Fruit fly (Drosophila melanogaster) whole organism, embryonic: ENCODE data around the gene CG43367.

ENCODE experiments used
- CG1024 ChIP-seq: fragments of 200-800 bp; sonication (Bioruptor generic); IDR thresholded peaks from 2 replicates; pipeline ENCODE4 v1.3.6; 2022; ENCODE audit warnings: missing biosample characterization, missing genetic modification characterization
- CG10267 ChIP-seq: fragments of 200-800 bp; sonication (Bioruptor generic); optimal IDR thresholded peaks from 2 replicates; lab custom pipeline; 2018; ENCODE audit warnings: missing biosample characterization, mild to moderate bottlenecking, missing genetic modification characterization, moderate library complexity
- CG10274 ChIP-seq: fragments of 200-800 bp; sonication (Bioruptor generic); optimal IDR thresholded peaks from 3 replicates; lab custom pipeline; 2017; ENCODE audit warnings: missing biosample characterization, mild to moderate bottlenecking, missing genetic modification characterization
- CG11085 ChIP-seq: fragments of 200-800 bp; sonication (Bioruptor generic); IDR thresholded peaks from 2 replicates; pipeline ENCODE4 v1.3.6; 2022; ENCODE audit warnings: missing biosample characterization, missing genetic modification characterization
- CG11504 ChIP-seq: fragments of 200-800 bp; sonication (Bioruptor generic); optimal IDR thresholded peaks from 3 replicates; lab custom pipeline; 2019; ENCODE audit warnings: missing biosample characterization, mild to moderate bottlenecking, missing genetic modification characterization, moderate library complexity
- CG12155 ChIP-seq: fragments of 200-800 bp; sonication (Bioruptor generic); optimal IDR thresholded peaks from 3 replicates; lab custom pipeline; 2016; ENCODE audit warnings: missing biosample characterization, missing genetic modification characterization
- CG13296 ChIP-seq: fragments of 200-800 bp; sonication (Bioruptor generic); optimal IDR thresholded peaks from 3 replicates; lab custom pipeline; 2018; ENCODE audit warnings: missing biosample characterization, mild to moderate bottlenecking, missing genetic modification characterization
- CG14710 ChIP-seq: fragments of 200-800 bp; sonication (Bioruptor generic); optimal IDR thresholded peaks from 3 replicates; lab custom pipeline; 2019; ENCODE audit warnings: missing biosample characterization, mild to moderate bottlenecking, missing genetic modification characterization, moderate library complexity
- CG15514 ChIP-seq: fragments of 200-800 bp; sonication (Bioruptor generic); optimal IDR thresholded peaks from 3 replicates; lab custom pipeline; 2017; ENCODE audit warnings: missing biosample characterization, missing genetic modification characterization, mild to moderate bottlenecking, moderate library complexity, missing genetic modification reagents
- CG1647 ChIP-seq: fragments of 200-800 bp; sonication (Bioruptor generic); optimal IDR thresholded peaks from 3 replicates; lab custom pipeline; 2016; ENCODE audit warnings: missing biosample characterization, missing genetic modification characterization
- CG17361 ChIP-seq: fragments of 200-800 bp; sonication (Bioruptor generic); IDR thresholded peaks from 3 replicates; pipeline ENCODE4 v1.3.6; 2022; ENCODE audit warnings: missing biosample characterization, missing genetic modification characterization
- CG18262 ChIP-seq: fragments of 200-800 bp; optimal IDR thresholded peaks from 3 replicates; lab custom pipeline; 2019; ENCODE audit warnings: missing biosample characterization, mild to moderate bottlenecking, missing genetic modification characterization, moderate library complexity
- CG18599 ChIP-seq: fragments of 200-800 bp; sonication (Bioruptor generic); optimal IDR thresholded peaks from 3 replicates; lab custom pipeline; 2017; ENCODE audit warnings: missing biosample characterization, missing genetic modification characterization, mild to moderate bottlenecking, moderate library complexity, missing genetic modification reagents
- CG2202 ChIP-seq: fragments of 200-800 bp; sonication (Bioruptor generic); optimal IDR thresholded peaks from 2 replicates; lab custom pipeline; 2018; ENCODE audit warnings: missing biosample characterization, mild to moderate bottlenecking, missing genetic modification characterization
- CG33213 ChIP-seq: fragments of 200-800 bp; sonication (Bioruptor generic); optimal IDR thresholded peaks from 3 replicates; lab custom pipeline; 2016; ENCODE audit warnings: missing biosample characterization, missing genetic modification characterization
- CG3726 ChIP-seq: fragments of 200-800 bp; sonication (Bioruptor generic); IDR thresholded peaks from 3 replicates; pipeline ENCODE4, ENCODE4 v1.3.6; 2022; ENCODE audit warnings: missing biosample characterization, missing genetic modification characterization
- CG3838 ChIP-seq: fragments of 200-800 bp; sonication (Bioruptor generic); optimal IDR thresholded peaks from 3 replicates; lab custom pipeline; 2016; ENCODE audit warnings: missing biosample characterization, missing genetic modification characterization
- CG4282 ChIP-seq: fragments of 200-800 bp; sonication (Bioruptor generic); optimal IDR thresholded peaks from 2 replicates; lab custom pipeline; 2016; ENCODE audit warnings: missing biosample characterization, missing genetic modification characterization
- CG4424 ChIP-seq: fragments of 200-800 bp; sonication (Bioruptor generic); optimal IDR thresholded peaks from 3 replicates; lab custom pipeline; 2016; ENCODE audit warnings: missing biosample characterization, missing genetic modification characterization
- CG6654 ChIP-seq: fragments of 200-800 bp; sonication (Bioruptor generic); optimal IDR thresholded peaks from 2 replicates; lab custom pipeline; 2017; ENCODE audit warnings: missing biosample characterization, mild to moderate bottlenecking, missing genetic modification characterization
- CHES-1-like ChIP-seq: fragments of 200-800 bp; sonication (Bioruptor generic); optimal IDR thresholded peaks from 2 replicates; lab custom pipeline; 2016; ENCODE audit warnings: missing biosample characterization, missing genetic modification characterization
- CTCF ChIP-seq: fragments of 200-800 bp; sonication (Bioruptor generic); optimal IDR thresholded peaks from 2 replicates; lab custom pipeline; 2017; ENCODE audit warnings: missing biosample characterization, mild to moderate bottlenecking, missing genetic modification characterization, moderate library complexity
- Camta ChIP-seq: fragments of 200-800 bp; sonication (Bioruptor generic); optimal IDR thresholded peaks from 2 replicates; lab custom pipeline; 2016; ENCODE audit warnings: missing biosample characterization, missing genetic modification characterization
- Dek ChIP-seq: fragments of 200-800 bp; sonication (Bioruptor generic); optimal IDR thresholded peaks from 3 replicates; lab custom pipeline; 2019; ENCODE audit warnings: missing biosample characterization, mild to moderate bottlenecking, missing genetic modification characterization, moderate library complexity
- Dll ChIP-seq: fragments of 200-800 bp; sonication (Bioruptor generic); IDR thresholded peaks from 4 replicates; pipeline ENCODE4 v1.3.6; 2022; ENCODE audit warnings: missing biosample characterization, missing genetic modification characterization; ENCODE audit not compliant: partially characterized antibody
- Drgx ChIP-seq: fragments of 200-800 bp; sonication (Bioruptor generic); IDR thresholded peaks from 2 replicates; pipeline ENCODE4 v1.3.6; 2022; ENCODE audit warnings: missing biosample characterization, missing genetic modification characterization
- E2f1 ChIP-seq: fragments of 200-800 bp; sonication (Bioruptor generic); IDR thresholded peaks from 2 replicates; pipeline ENCODE4 v1.3.6; 2022; ENCODE audit warnings: missing biosample characterization, missing genetic modification characterization
- Fer3 ChIP-seq: fragments of 200-800 bp; sonication (Bioruptor generic); optimal IDR thresholded peaks from 2 replicates; lab custom pipeline; 2018; ENCODE audit warnings: missing biosample characterization, mild to moderate bottlenecking, missing genetic modification characterization, moderate library complexity
- Hey ChIP-seq: fragments of 200-800 bp; sonication (Bioruptor generic); optimal IDR thresholded peaks from 3 replicates; lab custom pipeline; 2018; ENCODE audit warnings: missing biosample characterization, mild to moderate bottlenecking, missing genetic modification characterization
- Lpt ChIP-seq: fragments of >200 bp; optimal IDR thresholded peaks from 2 replicates; lab custom pipeline; 2018; ENCODE audit warnings: missing biosample characterization, missing genetic modification characterization
- NC2α ChIP-seq: fragments of 200-800 bp; sonication (Bioruptor generic); optimal IDR thresholded peaks from 2 replicates; lab custom pipeline; 2016; ENCODE audit warnings: missing biosample characterization, missing genetic modification characterization
- NK7.1 ChIP-seq: fragments of 200-800 bp; sonication (Bioruptor generic); optimal IDR thresholded peaks from 3 replicates; lab custom pipeline; 2016; ENCODE audit warnings: missing biosample characterization, missing genetic modification characterization
- Trl ChIP-seq, 3 experiments: fragments of >200 bp in 2 of 3; fragments of 200-800 bp in 1 of 3; sonication (Bioruptor generic) in 1 of 3; optimal IDR thresholded peaks; 2 replicates in 1 of 3; 3 replicates in 2 of 3; lab custom pipeline; 2016 to 2017; ENCODE audit warnings: missing biosample characterization in 1 of 3, missing genetic modification characterization in 1 of 3
- ab ChIP-seq: fragments of 200-800 bp; sonication (Bioruptor generic); optimal IDR thresholded peaks from 2 replicates; lab custom pipeline; 2016; ENCODE audit warnings: missing biosample characterization, missing genetic modification characterization
- bab2 ChIP-seq: fragments of 200-800 bp; sonication (Bioruptor generic); optimal IDR thresholded peaks from 2 replicates; lab custom pipeline; 2016; ENCODE audit warnings: missing biosample characterization, missing genetic modification characterization
- en ChIP-seq: fragments of 200-800 bp; sonication (Bioruptor generic); optimal IDR thresholded peaks from 2 replicates; lab custom pipeline; 2016; ENCODE audit warnings: missing biosample characterization, missing genetic modification characterization
- eyg ChIP-seq: fragments of 200-800 bp; sonication (Bioruptor generic); optimal IDR thresholded peaks from 3 replicates; lab custom pipeline; 2016; ENCODE audit warnings: missing biosample characterization, missing genetic modification characterization
- gt ChIP-seq: fragments of 200-800 bp; sonication (Bioruptor generic); IDR thresholded peaks from 2 replicates; pipeline ENCODE4 v1.3.6; 2022; ENCODE audit warnings: missing biosample characterization, missing genetic modification characterization
- lab ChIP-seq: fragments of 200-800 bp; sonication (Bioruptor generic); optimal IDR thresholded peaks from 3 replicates; lab custom pipeline; 2017; ENCODE audit warnings: missing biosample characterization, missing genetic modification characterization, mild to moderate bottlenecking, moderate library complexity, missing genetic modification reagents
- lmd ChIP-seq: fragments of 200-800 bp; sonication (Bioruptor generic); IDR thresholded peaks from 2 replicates; pipeline ENCODE4 v1.3.6; 2022; ENCODE audit warnings: missing biosample characterization, missing genetic modification characterization
- row ChIP-seq: fragments of 200-800 bp; sonication (Bioruptor generic); IDR thresholded peaks from 3 replicates; pipeline ENCODE4 v1.3.6; 2022; ENCODE audit warnings: missing biosample characterization, missing genetic modification characterization
- sens-2 ChIP-seq: fragments of 200-800 bp; sonication (Bioruptor generic); IDR thresholded peaks from 2 replicates; pipeline ENCODE4 v1.3.6; 2022; ENCODE audit warnings: missing biosample characterization, missing genetic modification characterization
- slbo ChIP-seq: fragments of 200-800 bp; sonication (Bioruptor generic); IDR thresholded peaks from 2 replicates; pipeline ENCODE4 v1.3.6; 2022; ENCODE audit warnings: missing biosample characterization, missing genetic modification characterization
- sob ChIP-seq: fragments of 200-800 bp; sonication (Bioruptor generic); IDR thresholded peaks from 2 replicates; pipeline ENCODE4 v1.3.6; 2022; ENCODE audit warnings: missing biosample characterization, missing genetic modification characterization
- sqz ChIP-seq: fragments of 200-800 bp; sonication (Bioruptor generic); optimal IDR thresholded peaks from 3 replicates; lab custom pipeline; 2018; ENCODE audit warnings: missing biosample characterization, mild to moderate bottlenecking, missing genetic modification characterization
- twi ChIP-seq: fragments of 200-800 bp; optimal IDR thresholded peaks from 2 replicates; lab custom pipeline; 2019; ENCODE audit warnings: missing biosample characterization, mild to moderate bottlenecking, missing genetic modification characterization, moderate library complexity
- vvl ChIP-seq: fragments of 200-800 bp; sonication (Bioruptor generic); IDR thresholded peaks from 2 replicates; pipeline ENCODE4 v1.3.6; 2022; ENCODE audit warnings: missing biosample characterization, missing genetic modification characterization
- wek ChIP-seq: fragments of 200-800 bp; sonication (Bioruptor generic); optimal IDR thresholded peaks from 3 replicates; lab custom pipeline; 2018; ENCODE audit warnings: missing biosample characterization, mild to moderate bottlenecking, missing genetic modification characterization, moderate library complexity
- zen2 ChIP-seq: fragments of 200-800 bp; sonication (Bioruptor generic); IDR thresholded peaks from 3 replicates; pipeline ENCODE4 v1.3.6; 2022; ENCODE audit warnings: missing biosample characterization, missing genetic modification characterization; ENCODE audit not compliant: partially characterized antibody

The CG43367 gene

dm6 chr3L:4239442-4240322 lies 45.9 kb downstream of the CG43367 start, which contains the start of gene Sqor (continued):
- peak; percentile 80 for TF ChIP-seq CG4282 (GFP tag; lab: Kevin White, UChicago)
- TF ChIP-seq slbo (GFP tag; lab: Robert Waterston, UW) = peak; percentile 87
- TF ChIP-seq Hey = peak; percentile 77
- peak; percentile 76 for TF ChIP-seq E2f1
- no peak for TF ChIP-seq Trl (optimal IDR thresholded peaks at IDR 0.05; lab: Kevin White, UChicago)
- peak; percentile 92 for TF ChIP-seq Trl (GFP tag; optimal IDR thresholded peaks at IDR 0.05; lab: Kevin White, UChicago)
- TF ChIP-seq lab = peak; percentile 84
- TF ChIP-seq CTCF (GFP tag; lab: Kevin White, UChicago) = peak; percentile 89
- TF ChIP-seq sens-2 (GFP tag; lab: Robert Waterston, UW) = peak; percentile 37; the same call in 1 of the 2 replicates
- TF ChIP-seq CG10267 (tag; lab: Kevin White, UChicago) = peak; percentile 56
- peak; percentile 89 for TF ChIP-seq NK7.1 (GFP tag; lab: Kevin White, UChicago)
- peak; percentile 74 for TF ChIP-seq sqz (GFP tag; lab: Kevin White, UChicago)
- peak; percentile 91 for TF ChIP-seq Dek (tag; lab: Kevin White, UChicago)
- TF ChIP-seq CG18262 = peak; percentile 80
- peak; percentile 59 for TF ChIP-seq CG1024 (GFP tag; lab: Robert Waterston, UW)
- TF ChIP-seq Drgx (GFP tag; lab: Robert Waterston, UW) = peak; percentile 92
- TF ChIP-seq CG33213 (GFP tag; lab: Kevin White, UChicago) = peak; percentile 79
- peak; percentile 78 for TF ChIP-seq sob (GFP tag; lab: Robert Waterston, UW)
- TF ChIP-seq CG3726 (GFP tag; lab: Robert Waterston, UW) = peak; percentile 76; the same call in 2 of the 3 replicates
- peak; percentile 87 for TF ChIP-seq Fer3
- peak; percentile 52 for TF ChIP-seq NC2α (GFP tag; lab: Kevin White, UChicago)
- TF ChIP-seq Lpt = no peak
- no peak; the same call in 1 of the 2 replicates for TF ChIP-seq CG11085
- TF ChIP-seq CG17361 (GFP tag; lab: Robert Waterston, UW) = peak; percentile 95
- peak; percentile 87 for TF ChIP-seq eyg (GFP tag; lab: Kevin White, UChicago)
- peak; percentile 73 for TF ChIP-seq Camta (GFP tag; lab: Kevin White, UChicago)
- peak; percentile 93 for TF ChIP-seq CG13296 (GFP tag; lab: Kevin White, UChicago)
- peak; percentile 50 for TF ChIP-seq ab
- TF ChIP-seq zen2 (GFP tag; lab: Robert Waterston, UW) = no peak
- TF ChIP-seq CG15514 = peak; percentile 74
- peak; percentile 85 for TF ChIP-seq CG11504 (tag; lab: Kevin White, UChicago)
- TF ChIP-seq CHES-1-like (GFP tag; lab: Kevin White, UChicago) = peak; percentile 85
- TF ChIP-seq bab2 = peak; percentile 71
- TF ChIP-seq lmd = peak; percentile 77
- TF ChIP-seq CG10274 (GFP tag; lab: Kevin White, UChicago) = peak; percentile 77
- TF ChIP-seq Dll = no peak
- peak; percentile 95 for TF ChIP-seq row (GFP tag; lab: Robert Waterston, UW)
- TF ChIP-seq CG3838 (GFP tag; lab: Kevin White, UChicago) = peak; percentile 52
- TF ChIP-seq twi (tag; lab: Kevin White, UChicago) = peak; percentile 33
- TF ChIP-seq CG6654 (GFP tag; lab: Kevin White, UChicago) = peak; percentile 58
- TF ChIP-seq gt (GFP tag; lab: Robert Waterston, UW) = no peak
- peak; percentile 75 for TF ChIP-seq en (GFP tag; lab: Kevin White, UChicago)
- TF ChIP-seq CG2202 = peak; percentile 43
- peak; percentile 66 for TF ChIP-seq CG4424 (GFP tag; lab: Kevin White, UChicago)
- TF ChIP-seq CG12155 (GFP tag; lab: Kevin White, UChicago) = peak; percentile 66
- TF ChIP-seq CG14710 = peak; percentile 21
- TF ChIP-seq wek (GFP tag; lab: Kevin White, UChicago) = peak; percentile 58
- peak; percentile 88 for TF ChIP-seq CG18599 (GFP tag; lab: Kevin White, UChicago)
- peak; percentile 81 for TF ChIP-seq vvl (GFP tag; lab: Robert Waterston, UW)
- peak; percentile 71 for TF ChIP-seq CG1647
